Fruit fly (Drosophila melanogaster) whole organism, wandering third instar larva: ENCODE measurements around the gene Sc2.

Experiments
- Abd-B ChIP-seq: fragments of >200 bp; optimal IDR thresholded peaks from 2 replicates; lab custom pipeline; 2017; ENCODE audit warnings: missing biosample characterization, missing genetic modification characterization
- CG32264 ChIP-seq: fragments of 200-800 bp; sonication (Bioruptor generic); optimal IDR thresholded peaks from 2 replicates; lab custom pipeline; 2016; ENCODE audit warnings: missing biosample characterization, missing genetic modification characterization
- CG9705 ChIP-seq: fragments of 200-800 bp; sonication (Bioruptor generic); optimal IDR thresholded peaks from 2 replicates; lab custom pipeline; 2018; ENCODE audit warnings: missing biosample characterization, mild to moderate bottlenecking, missing genetic modification characterization
- CrebA ChIP-seq: fragments of 200-800 bp; sonication (Bioruptor generic); optimal IDR thresholded peaks from 2 replicates; lab custom pipeline; 2016; ENCODE audit warnings: missing biosample characterization, mild to moderate bottlenecking, missing genetic modification characterization, borderline replicate concordance
- Dfd ChIP-seq: fragments of >200 bp; optimal IDR thresholded peaks from 2 replicates; lab custom pipeline; 2017; ENCODE audit warnings: missing biosample characterization, missing genetic modification characterization
- Dif ChIP-seq: fragments of 200-275, 200-300 bp; sonication (Bioruptor generic); optimal IDR thresholded peaks from 2 replicates; lab custom pipeline; 2018; ENCODE audit warnings: missing biosample characterization, missing genetic modification characterization; ENCODE audit not compliant: partially characterized antibody
- GATAd ChIP-seq: sonication (Bioruptor generic); optimal IDR thresholded peaks from 2 replicates; lab custom pipeline; 2016; ENCODE audit warnings: missing biosample characterization, missing genetic modification characterization
- HLH106 ChIP-seq: fragments of 200-800 bp; optimal IDR thresholded peaks from 3 replicates; lab custom pipeline; 2019; ENCODE audit warnings: missing biosample characterization, mild to moderate bottlenecking, missing genetic modification characterization, moderate library complexity
- Hnf4 ChIP-seq: fragments of 200-800 bp; sonication (Bioruptor generic); optimal IDR thresholded peaks from 2 replicates; lab custom pipeline; 2016; ENCODE audit warnings: missing biosample characterization, mild to moderate bottlenecking, missing genetic modification characterization
- Hr78 ChIP-seq: fragments of >200 bp; optimal IDR thresholded peaks from 2 replicates; lab custom pipeline; 2017; ENCODE audit warnings: missing biosample characterization, missing genetic modification characterization
- Hr83 ChIP-seq: fragments of 200-300 bp; sonication (Bioruptor generic); optimal IDR thresholded peaks from 2 replicates; lab custom pipeline; 2016; ENCODE audit warnings: missing biosample characterization, mild to moderate bottlenecking, missing genetic modification characterization, moderate library complexity; ENCODE audit not compliant: poor library complexity, severe bottlenecking
- Jra ChIP-seq: sonication (Bioruptor generic); optimal IDR thresholded peaks from 2 replicates; lab custom pipeline; 2016; ENCODE audit warnings: missing biosample characterization, missing genetic modification characterization
- Mio ChIP-seq: sonication (Bioruptor generic); optimal IDR thresholded peaks from 2 replicates; lab custom pipeline; 2016; ENCODE audit warnings: missing biosample characterization, missing genetic modification characterization
- Myc ChIP-seq: fragments of >200 bp; optimal IDR thresholded peaks from 2 replicates; lab custom pipeline; 2017
- N ChIP-seq: fragments of >200 bp; optimal IDR thresholded peaks from 2 replicates; lab custom pipeline; 2018; ENCODE audit warnings: missing biosample characterization, missing external identifiers, missing genetic modification characterization
- OdsH ChIP-seq: fragments of 200-800 bp; sonication (Bioruptor generic); optimal IDR thresholded peaks from 2 replicates; lab custom pipeline; 2016; ENCODE audit warnings: missing biosample characterization, mild to moderate bottlenecking, missing genetic modification characterization
- Rel ChIP-seq, 2 experiments: fragments of 200-800 bp; sonication (Bioruptor generic) in 1 of 2; optimal IDR thresholded peaks; 2 replicates in 1 of 2; 3 replicates in 1 of 2; lab custom pipeline; 2016 to 2019; ENCODE audit warnings: mild to moderate bottlenecking in 2 of 2, missing biosample characterization in 2 of 2, missing genetic modification characterization in 2 of 2, moderate library complexity in 1 of 2
- Sp1 ChIP-seq: fragments of 200-800 bp; sonication (Bioruptor generic); optimal IDR thresholded peaks from 3 replicates; lab custom pipeline; 2019; ENCODE audit warnings: missing biosample characterization, mild to moderate bottlenecking, missing genetic modification characterization, moderate library complexity
- Vsx2 ChIP-seq: fragments of 200-300, 225-300 bp; sonication (Bioruptor generic); optimal IDR thresholded peaks from 2 replicates; lab custom pipeline; 2018; ENCODE audit warnings: missing biosample characterization, missing genetic modification characterization; ENCODE audit not compliant: partially characterized antibody
- br ChIP-seq: fragments of 200-800 bp; sonication (Bioruptor generic); optimal IDR thresholded peaks from 2 replicates; lab custom pipeline; 2016; ENCODE audit warnings: missing biosample characterization, missing genetic modification characterization
- brk ChIP-seq: fragments of 200-800 bp; sonication (Bioruptor generic); optimal IDR thresholded peaks from 2 replicates; lab custom pipeline; 2016; ENCODE audit warnings: missing biosample characterization, mild to moderate bottlenecking, missing genetic modification characterization
- dl ChIP-seq, 2 experiments: fragments of 175-275, 200-275 bp in 1 of 2; fragments of 200-275 bp in 1 of 2; sonication (Bioruptor generic); optimal IDR thresholded peaks; lab custom pipeline; 2018; ENCODE audit warnings: mild to moderate bottlenecking in 2 of 2, missing biosample characterization in 2 of 2, missing genetic modification characterization in 2 of 2, moderate library complexity in 2 of 2; ENCODE audit not compliant: partially characterized antibody in 2 of 2, insufficient read depth in 1 of 2
- dmrt93B ChIP-seq: fragments of 200-800 bp; sonication (Bioruptor generic); optimal IDR thresholded peaks from 2 replicates; lab custom pipeline; 2018; ENCODE audit warnings: missing biosample characterization, mild to moderate bottlenecking, missing genetic modification characterization
- dsf ChIP-seq: sonication (Bioruptor generic); optimal IDR thresholded peaks from 2 replicates; lab custom pipeline; 2016; ENCODE audit warnings: missing biosample characterization, missing genetic modification characterization, borderline replicate concordance
- ey ChIP-seq: fragments of 200-800 bp; sonication (Bioruptor generic); optimal IDR thresholded peaks from 2 replicates; lab custom pipeline; 2016; ENCODE audit warnings: missing biosample characterization, missing genetic modification characterization
- foxo ChIP-seq, 2 experiments: fragments of 200-800 bp; sonication (Bioruptor generic); optimal IDR thresholded peaks; 2 replicates in 1 of 2; 3 replicates in 1 of 2; lab custom pipeline; 2016 to 2017; ENCODE audit warnings: missing biosample characterization in 2 of 2, missing genetic modification characterization in 2 of 2
- fru ChIP-seq: fragments of 200-800 bp; sonication (Bioruptor generic); optimal IDR thresholded peaks from 3 replicates; lab custom pipeline; 2016; ENCODE audit warnings: missing biosample characterization, mild to moderate bottlenecking, missing genetic modification characterization
- h ChIP-seq: fragments of 200-800 bp; sonication (Bioruptor generic); optimal IDR thresholded peaks from 3 replicates; lab custom pipeline; 2016; ENCODE audit warnings: missing biosample characterization, mild to moderate bottlenecking, missing genetic modification characterization
- jim ChIP-seq: fragments of 175-275, 200-325 bp; sonication (Bioruptor generic); optimal IDR thresholded peaks from 2 replicates; lab custom pipeline; 2016; ENCODE audit warnings: missing biosample characterization, mild to moderate bottlenecking, missing genetic modification characterization
- lola ChIP-seq: fragments of >200 bp; optimal IDR thresholded peaks from 2 replicates; lab custom pipeline; 2017; ENCODE audit warnings: missing biosample characterization, missing genetic modification characterization
- pan ChIP-seq: fragments of >200 bp; optimal IDR thresholded peaks from 2 replicates; lab custom pipeline; 2017
- psq ChIP-seq: fragments of 200-800 bp; sonication (Bioruptor generic); optimal IDR thresholded peaks from 3 replicates; lab custom pipeline; 2017; ENCODE audit warnings: missing biosample characterization, mild to moderate bottlenecking, missing genetic modification characterization, moderate library complexity
- rgr ChIP-seq: fragments of 200-800 bp; sonication (Bioruptor generic); optimal IDR thresholded peaks from 3 replicates; lab custom pipeline; 2016; ENCODE audit warnings: missing biosample characterization, mild to moderate bottlenecking, missing genetic modification characterization
- sage ChIP-seq: fragments of 200-800 bp; sonication (Bioruptor generic); optimal IDR thresholded peaks from 2 replicates; lab custom pipeline; 2016; ENCODE audit warnings: missing biosample characterization, mild to moderate bottlenecking, missing genetic modification characterization
- sv ChIP-seq: fragments of 200-800 bp; sonication (Bioruptor generic); optimal IDR thresholded peaks from 3 replicates; lab custom pipeline; 2016; ENCODE audit warnings: missing biosample characterization, missing genetic modification characterization
- tai ChIP-seq: sonication (Bioruptor generic); optimal IDR thresholded peaks from 2 replicates; lab custom pipeline; 2016; ENCODE audit warnings: missing biosample characterization, missing genetic modification characterization
- usp ChIP-seq: fragments of >200 bp; optimal IDR thresholded peaks from 2 replicates; lab custom pipeline; 2017; ENCODE audit warnings: missing biosample characterization, missing genetic modification characterization
- woc ChIP-seq: sonication (Bioruptor generic); optimal IDR thresholded peaks from 2 replicates; lab custom pipeline; 2016; ENCODE audit warnings: missing biosample characterization, mild to moderate bottlenecking, missing genetic modification characterization

Gene Sc2

DNA sequence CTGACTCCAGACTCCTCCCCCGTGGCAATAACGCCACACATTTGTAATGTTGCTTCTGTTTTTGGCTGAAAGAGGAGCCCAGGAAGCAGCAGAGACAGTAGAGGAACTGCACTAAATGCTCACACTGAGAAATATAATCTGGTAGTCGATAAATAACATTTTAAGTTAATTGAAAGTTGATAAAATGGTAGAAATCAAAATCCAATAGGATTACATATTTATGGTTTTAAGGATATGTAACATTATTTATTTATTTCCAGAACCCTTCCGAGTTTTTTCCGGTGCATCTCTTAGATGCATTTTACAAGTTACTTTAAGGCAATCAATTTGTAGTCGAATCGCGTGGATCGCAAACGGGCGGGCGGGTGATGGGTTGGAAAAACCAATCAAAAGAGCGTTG is 12.4 kb upstream of the Sc2 start:
- no peak for TF ChIP-seq HLH106
- TF ChIP-seq Hr83: no peak
- no peak for TF ChIP-seq brk (GFP tag; lab: Kevin White, UChicago)
- TF ChIP-seq foxo (GFP tag; optimal IDR thresholded peaks at IDR 0.05; lab: Kevin White, UChicago): no peak
- no peak for TF ChIP-seq sv (GFP tag; lab: Kevin White, UChicago)
- no peak for TF ChIP-seq Myc (lab: Kevin White, UChicago)
- TF ChIP-seq CG32264 (GFP tag; lab: Kevin White, UChicago): no peak
- TF ChIP-seq Dif (GFP tag; lab: Kevin White, UChicago): no peak
- TF ChIP-seq N (GFP tag; lab: Kevin White, UChicago): no peak
- TF ChIP-seq sage: no peak
- TF ChIP-seq Rel (GFP tag; optimal IDR thresholded peaks at IDR 0.05; lab: Kevin White, UChicago): no peak
- no peak for TF ChIP-seq Rel (tag; optimal IDR thresholded peaks at IDR 0.05; lab: Kevin White, UChicago)
- no peak for TF ChIP-seq Vsx2
- no peak for TF ChIP-seq psq (GFP tag; lab: Kevin White, UChicago)
- TF ChIP-seq woc (GFP tag; lab: Kevin White, UChicago): no peak
- no peak for TF ChIP-seq h (GFP tag; lab: Kevin White, UChicago)
- no peak for TF ChIP-seq dl (GFP tag; optimal IDR thresholded peaks at IDR 0.05; lab: Kevin White, UChicago; ENCODE audit: insufficient read depth in 1 of 2, partially characterized antibody in 2 of 2)
- no peak for TF ChIP-seq br (GFP tag; lab: Kevin White, UChicago)
- no peak for TF ChIP-seq CG9705

DNA sequence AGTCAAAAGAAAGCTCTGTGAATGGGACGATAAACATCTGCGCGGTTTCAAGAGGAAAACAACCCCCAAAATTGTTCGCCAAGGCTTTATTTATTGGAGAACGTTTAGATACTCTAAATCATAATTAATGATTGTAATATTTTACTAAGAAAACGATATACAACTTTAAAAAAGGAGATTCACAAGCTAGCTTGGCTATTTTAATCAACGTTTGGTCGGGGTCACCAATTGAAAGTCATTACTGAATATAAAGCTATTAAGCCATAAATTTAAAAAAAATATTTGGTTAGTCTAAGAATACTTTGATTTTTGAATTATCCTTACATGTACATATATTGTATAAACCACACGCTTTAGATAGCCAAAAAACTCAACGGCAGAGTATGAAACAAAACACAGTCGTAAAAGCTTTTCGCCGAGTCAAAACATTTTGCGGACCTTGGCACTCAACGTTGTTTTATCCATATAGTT is 11.1 kb upstream of the Sc2 start, which contains the start of gene Fie:
Gene Fie (plus strand): TSS at position 421 of the 471 bp plus-strand sequence.
- no peak for TF ChIP-seq pan (lab: Kevin White, UChicago)
- TF ChIP-seq jim: no peak
- TF ChIP-seq OdsH (GFP tag; lab: Kevin White, UChicago): peak; percentile 55
- no peak for TF ChIP-seq brk (GFP tag; lab: Kevin White, UChicago)
- TF ChIP-seq dmrt93B (GFP tag; lab: Kevin White, UChicago): no peak
- peak; percentile 25 for TF ChIP-seq br (GFP tag; lab: Kevin White, UChicago)
- TF ChIP-seq h (GFP tag; lab: Kevin White, UChicago): peak; percentile 33
- TF ChIP-seq tai (GFP tag; lab: Kevin White, UChicago): no peak
- no peak for TF ChIP-seq Myc (lab: Kevin White, UChicago)
- TF ChIP-seq dl (GFP tag; optimal IDR thresholded peaks at IDR 0.05; lab: Kevin White, UChicago; ENCODE audit: insufficient read depth in 1 of 2, partially characterized antibody in 2 of 2): no peak
- TF ChIP-seq CrebA (GFP tag; lab: Kevin White, UChicago): no peak
- TF ChIP-seq CG32264 (GFP tag; lab: Kevin White, UChicago): no peak
- peak; percentile 17 for TF ChIP-seq Hnf4 (GFP tag; lab: Kevin White, UChicago)
- TF ChIP-seq foxo (GFP tag; optimal IDR thresholded peaks at IDR 0.05; lab: Kevin White, UChicago): peak in 1 of 2 experiments; percentile 34
- no peak for TF ChIP-seq lola (GFP tag; lab: Kevin White, UChicago)
- peak; percentile 23 for TF ChIP-seq HLH106
- TF ChIP-seq Dif (GFP tag; lab: Kevin White, UChicago): no peak
- no peak for TF ChIP-seq Abd-B
- TF ChIP-seq Hr78 (GFP tag; lab: Kevin White, UChicago): no peak
- no peak for TF ChIP-seq Jra
- no peak for TF ChIP-seq Rel (GFP tag; optimal IDR thresholded peaks at IDR 0.05; lab: Kevin White, UChicago)
- no peak for TF ChIP-seq Rel (tag; optimal IDR thresholded peaks at IDR 0.05; lab: Kevin White, UChicago)
- no peak for TF ChIP-seq CG9705
- no peak for TF ChIP-seq sv (GFP tag; lab: Kevin White, UChicago)
- no peak for TF ChIP-seq usp
- TF ChIP-seq rgr (GFP tag; lab: Kevin White, UChicago): peak; percentile 53
- TF ChIP-seq sage: no peak
- no peak for TF ChIP-seq N (GFP tag; lab: Kevin White, UChicago)
- peak; percentile 47 for TF ChIP-seq ey (GFP tag; lab: Kevin White, UChicago)
- no peak for TF ChIP-seq Hr83
- TF ChIP-seq psq (GFP tag; lab: Kevin White, UChicago): peak; percentile 28
- TF ChIP-seq dsf (GFP tag; lab: Kevin White, UChicago): no peak
- no peak for TF ChIP-seq Vsx2
- peak; percentile 54 for TF ChIP-seq Sp1 (GFP tag; lab: Kevin White, UChicago)
- TF ChIP-seq woc (GFP tag; lab: Kevin White, UChicago): peak; percentile 32
- TF ChIP-seq Dfd (GFP tag; lab: Kevin White, UChicago): no peak
- no peak for TF ChIP-seq GATAd (GFP tag; lab: Kevin White, UChicago)
- no peak for TF ChIP-seq Mio
- peak; percentile 46 for TF ChIP-seq fru (GFP tag; lab: Kevin White, UChicago)
